Fruit fly (Drosophila melanogaster) whole organism, embryonic: Measurements from ENCODE around the gene Ent3.
A peak's percentile ranks its signal among the peaks of the same experiment; 100 is the strongest.

Source experiments
- BEAF-32 ChIP-seq: fragments of 200-800 bp; sonication (Bioruptor generic); optimal IDR thresholded peaks from 3 replicates; lab custom pipeline; 2017; ENCODE audit warnings: missing biosample characterization, missing genetic modification characterization, mild to moderate bottlenecking, moderate library complexity, missing genetic modification reagents
- CG10209 ChIP-seq: fragments of 200-800 bp; sonication (Bioruptor generic); optimal IDR thresholded peaks from 3 replicates; lab custom pipeline; 2017; ENCODE audit warnings: missing biosample characterization, mild to moderate bottlenecking, missing genetic modification characterization, missing genetic modification reagents
- CG10267 ChIP-seq: fragments of 200-800 bp; sonication (Bioruptor generic); optimal IDR thresholded peaks from 2 replicates; lab custom pipeline; 2018; ENCODE audit warnings: missing biosample characterization, mild to moderate bottlenecking, missing genetic modification characterization, moderate library complexity
- CG11085 ChIP-seq: fragments of 200-800 bp; sonication (Bioruptor generic); IDR thresholded peaks from 2 replicates; pipeline ENCODE4 v1.3.6; 2022; ENCODE audit warnings: missing biosample characterization, missing genetic modification characterization
- CG11695 ChIP-seq: fragments of 200-800 bp; sonication (Bioruptor generic); IDR thresholded peaks from 3 replicates; pipeline ENCODE4 v1.3.6; 2022; ENCODE audit warnings: missing biosample characterization, missing genetic modification characterization
- CG12155 ChIP-seq: fragments of 200-800 bp; sonication (Bioruptor generic); optimal IDR thresholded peaks from 3 replicates; lab custom pipeline; 2016; ENCODE audit warnings: missing biosample characterization, missing genetic modification characterization
- CG12219 ChIP-seq: fragments of 200-800 bp; sonication (Bioruptor generic); optimal IDR thresholded peaks from 3 replicates; lab custom pipeline; 2018; ENCODE audit warnings: missing biosample characterization, mild to moderate bottlenecking, missing genetic modification characterization
- CG12769 ChIP-seq: fragments of 200-800 bp; sonication (Bioruptor generic); optimal IDR thresholded peaks from 2 replicates; lab custom pipeline; 2019; ENCODE audit warnings: missing biosample characterization, mild to moderate bottlenecking, missing genetic modification characterization, moderate library complexity
- CG14050 ChIP-seq: fragments of 200-800 bp; sonication (Bioruptor generic); IDR thresholded peaks from 3 replicates; pipeline ENCODE4 v1.3.6; 2022; ENCODE audit warnings: missing biosample characterization, missing genetic modification characterization
- CG14965 ChIP-seq: fragments of 200-800 bp; sonication (Bioruptor generic); optimal IDR thresholded peaks from 2 replicates; lab custom pipeline; 2016; ENCODE audit warnings: missing biosample characterization, missing genetic modification characterization, borderline replicate concordance
- CG15479 ChIP-seq: fragments of 200-800 bp; sonication (Bioruptor generic); optimal IDR thresholded peaks from 3 replicates; lab custom pipeline; 2019; ENCODE audit warnings: missing biosample characterization, mild to moderate bottlenecking, missing genetic modification characterization, moderate library complexity
- CG1603 ChIP-seq: fragments of 200-800 bp; sonication (Bioruptor generic); optimal IDR thresholded peaks from 2 replicates; lab custom pipeline; 2019; ENCODE audit warnings: missing biosample characterization, mild to moderate bottlenecking, missing genetic modification characterization, moderate library complexity
- CG1647 ChIP-seq: fragments of 200-800 bp; sonication (Bioruptor generic); optimal IDR thresholded peaks from 3 replicates; lab custom pipeline; 2016; ENCODE audit warnings: missing biosample characterization, missing genetic modification characterization
- CG34422 ChIP-seq: fragments of 200-800 bp; sonication (Bioruptor generic); IDR thresholded peaks from 3 replicates; pipeline ENCODE4 v1.3.6; 2022; ENCODE audit warnings: missing biosample characterization, missing genetic modification characterization
- CG3995 ChIP-seq: fragments of 200-800 bp; sonication (Bioruptor generic); optimal IDR thresholded peaks from 3 replicates; lab custom pipeline; 2016; ENCODE audit warnings: missing biosample characterization, missing genetic modification characterization
- CG42726 ChIP-seq: fragments of 200-800 bp; sonication (Bioruptor generic); IDR thresholded peaks from 2 replicates; pipeline ENCODE4 v1.3.6; 2022; ENCODE audit warnings: missing biosample characterization, missing genetic modification characterization; ENCODE audit not compliant: partially characterized antibody
- CG6813 ChIP-seq: fragments of 200-800 bp; sonication (Bioruptor generic); optimal IDR thresholded peaks from 2 replicates; lab custom pipeline; 2017; ENCODE audit warnings: missing biosample characterization, missing genetic modification characterization, mild to moderate bottlenecking, moderate library complexity, missing genetic modification reagents
- CG7271 ChIP-seq: fragments of 200-800 bp; sonication (Bioruptor generic); optimal IDR thresholded peaks from 2 replicates; lab custom pipeline; 2018; ENCODE audit warnings: missing biosample characterization, mild to moderate bottlenecking, missing genetic modification characterization, moderate library complexity
- Camta ChIP-seq: fragments of 200-800 bp; sonication (Bioruptor generic); optimal IDR thresholded peaks from 2 replicates; lab custom pipeline; 2016; ENCODE audit warnings: missing biosample characterization, missing genetic modification characterization
- Chrac-16 ChIP-seq: fragments of 200-800 bp; sonication (Bioruptor generic); optimal IDR thresholded peaks from 3 replicates; lab custom pipeline; 2016; ENCODE audit warnings: missing biosample characterization, missing genetic modification characterization
- Fer1 ChIP-seq: fragments of 200-800 bp; sonication (Bioruptor generic); optimal IDR thresholded peaks from 2 replicates; lab custom pipeline; 2017; ENCODE audit warnings: missing biosample characterization, mild to moderate bottlenecking, missing genetic modification characterization
- HmgD ChIP-seq: fragments of 200-800 bp; sonication (Bioruptor generic); optimal IDR thresholded peaks from 3 replicates; lab custom pipeline; 2016; ENCODE audit warnings: missing biosample characterization, missing genetic modification characterization
- Jarid2 ChIP-seq: fragments of 200-800 bp; sonication (Bioruptor generic); optimal IDR thresholded peaks from 3 replicates; lab custom pipeline; 2017; ENCODE audit warnings: mild to moderate bottlenecking, missing biosample characterization, missing genetic modification reagents, missing genetic modification characterization
- MESR4 ChIP-seq: fragments of 200-800 bp; sonication (Bioruptor generic); optimal IDR thresholded peaks from 2 replicates; lab custom pipeline; 2018; ENCODE audit warnings: missing biosample characterization, mild to moderate bottlenecking, missing genetic modification characterization, moderate library complexity
- NC2β ChIP-seq: fragments of 200-800 bp; sonication (Bioruptor generic); optimal IDR thresholded peaks from 2 replicates; lab custom pipeline; 2016; ENCODE audit warnings: missing biosample characterization, missing genetic modification characterization
- Oli ChIP-seq: fragments of 200-800 bp; sonication (Bioruptor generic); optimal IDR thresholded peaks from 2 replicates; lab custom pipeline; 2018; ENCODE audit warnings: missing biosample characterization, mild to moderate bottlenecking, missing genetic modification characterization, moderate library complexity
- Ssrp ChIP-seq: fragments of 200-800 bp; sonication (Bioruptor generic); optimal IDR thresholded peaks from 2 replicates; lab custom pipeline; 2018; ENCODE audit warnings: missing biosample characterization, mild to moderate bottlenecking, missing genetic modification characterization, moderate library complexity
- TFAM ChIP-seq: fragments of 200-800 bp; sonication (Bioruptor generic); optimal IDR thresholded peaks from 2 replicates; lab custom pipeline; 2017; ENCODE audit warnings: missing biosample characterization, missing genetic modification characterization, inconsistent platforms
- bbx ChIP-seq: fragments of 200-800 bp; sonication (Bioruptor generic); IDR thresholded peaks from 2 replicates; pipeline ENCODE4 v1.3.6; 2022; ENCODE audit warnings: missing biosample characterization, missing genetic modification characterization; ENCODE audit not compliant: partially characterized antibody
- bigmax ChIP-seq: fragments of 200-800 bp; sonication (Bioruptor generic); optimal IDR thresholded peaks from 2 replicates; lab custom pipeline; 2018; ENCODE audit warnings: missing biosample characterization, mild to moderate bottlenecking, missing genetic modification characterization
- br ChIP-seq: fragments of >200 bp; optimal IDR thresholded peaks from 2 replicates; lab custom pipeline; 2017
- cwo ChIP-seq: fragments of 200-800 bp; sonication (Bioruptor generic); optimal IDR thresholded peaks from 3 replicates; lab custom pipeline; 2017; ENCODE audit warnings: missing biosample characterization, missing genetic modification characterization, mild to moderate bottlenecking, moderate library complexity, missing genetic modification reagents
- disco-r ChIP-seq: fragments of 200-800 bp; sonication (Bioruptor generic); optimal IDR thresholded peaks from 2 replicates; lab custom pipeline; 2016; ENCODE audit warnings: missing biosample characterization, missing genetic modification characterization
- gfzf ChIP-seq: fragments of 200-800 bp; sonication (Bioruptor generic); optimal IDR thresholded peaks from 2 replicates; lab custom pipeline; 2016; ENCODE audit warnings: missing biosample characterization, mild to moderate bottlenecking, missing genetic modification characterization, moderate library complexity
- hbn ChIP-seq: fragments of 200-800 bp; sonication (Bioruptor generic); IDR thresholded peaks from 2 replicates; pipeline ENCODE4 v1.3.6; 2022; ENCODE audit warnings: missing biosample characterization, missing genetic modification characterization; ENCODE audit not compliant: partially characterized antibody
- hth ChIP-seq: fragments of >200 bp; optimal IDR thresholded peaks from 2 replicates; lab custom pipeline; 2017; ENCODE audit warnings: inconsistent platforms
- knrl ChIP-seq: fragments of 200-800 bp; sonication (Bioruptor generic); IDR thresholded peaks from 3 replicates; pipeline ENCODE4 v1.3.6; 2022; ENCODE audit warnings: missing biosample characterization, missing genetic modification characterization; ENCODE audit not compliant: partially characterized antibody
- mam ChIP-seq: fragments of 200-800 bp; sonication (Bioruptor generic); optimal IDR thresholded peaks from 3 replicates; lab custom pipeline; 2016; ENCODE audit warnings: missing biosample characterization, missing genetic modification characterization
- mirr ChIP-seq: fragments of 200-800 bp; sonication (Bioruptor generic); optimal IDR thresholded peaks from 3 replicates; lab custom pipeline; 2018; ENCODE audit warnings: missing biosample characterization, mild to moderate bottlenecking, missing genetic modification characterization
- pan ChIP-seq, 4 experiments: fragments of >200 bp in 3 of 4; fragments of 200-800 bp in 1 of 4; sonication (Bioruptor generic) in 1 of 4; optimal IDR thresholded peaks in 3 of 4; IDR thresholded peaks in 1 of 4; 2 replicates each; pipeline versions ENCODE4 v1.3.6 to Lab custom; 2017 to 2022; ENCODE audit warnings: missing biosample characterization in 2 of 4, missing genetic modification characterization in 2 of 4, mixed read lengths in 1 of 4
- pb ChIP-seq: fragments of 200-800 bp; sonication (Bioruptor generic); optimal IDR thresholded peaks from 3 replicates; lab custom pipeline; 2016; ENCODE audit warnings: missing biosample characterization, missing genetic modification characterization
- shn ChIP-seq: fragments of 200-800 bp; sonication (Bioruptor generic); optimal IDR thresholded peaks from 3 replicates; lab custom pipeline; 2016; ENCODE audit warnings: missing biosample characterization, missing genetic modification characterization
- sr ChIP-seq: fragments of 200-800 bp; sonication (Bioruptor generic); IDR thresholded peaks from 3 replicates; pipeline ENCODE4 v1.3.6; 2022; ENCODE audit warnings: missing biosample characterization, missing genetic modification characterization
- stwl ChIP-seq: fragments of 200-800 bp; sonication (Bioruptor generic); optimal IDR thresholded peaks from 3 replicates; lab custom pipeline; 2018; ENCODE audit warnings: missing biosample characterization, mild to moderate bottlenecking, missing genetic modification characterization, moderate library complexity
- tgo ChIP-seq: fragments of 200-800 bp; sonication (Bioruptor generic); IDR thresholded peaks from 3 replicates; pipeline ENCODE4 v1.3.6; 2022; ENCODE audit warnings: missing biosample characterization, missing genetic modification characterization
- tna ChIP-seq: fragments of 200-800 bp; sonication (Bioruptor generic); IDR thresholded peaks from 2 replicates; pipeline ENCODE4 v1.3.6; 2022; ENCODE audit warnings: missing biosample characterization, missing genetic modification characterization; ENCODE audit not compliant: partially characterized antibody
- zen2 ChIP-seq: fragments of 200-800 bp; sonication (Bioruptor generic); IDR thresholded peaks from 3 replicates; pipeline ENCODE4 v1.3.6; 2022; ENCODE audit warnings: missing biosample characterization, missing genetic modification characterization; ENCODE audit not compliant: partially characterized antibody

Ent3 gene

DNA sequence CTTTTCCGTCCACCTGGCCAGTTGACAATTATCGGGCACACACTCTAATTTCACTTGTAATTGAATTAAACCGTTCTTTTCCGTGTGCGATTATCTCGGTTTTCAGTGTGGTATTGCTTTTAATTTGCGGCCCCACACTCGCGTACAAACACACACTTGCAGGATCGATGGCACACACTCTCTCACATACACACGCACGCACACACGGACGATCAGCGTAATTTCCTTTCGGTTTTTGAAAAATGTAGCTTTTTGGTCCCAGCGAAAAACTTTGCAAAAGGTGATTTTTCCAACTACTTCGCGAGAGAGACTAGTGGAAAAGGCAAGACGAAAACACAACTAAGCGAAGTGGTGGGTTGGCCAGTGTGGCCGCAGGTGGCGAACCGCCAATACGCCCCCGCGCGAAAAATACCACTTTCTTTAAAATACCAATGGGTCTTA is 48.7 kb upstream of the Ent3 start, which contains the start of gene Atg1 (continued):
- TF ChIP-seq stwl (tag; lab: Kevin White, UChicago) (peak; percentile 1), CG1603 (tag; lab: Kevin White, UChicago) (peak; percentile 23), pb (GFP tag; lab: Kevin White, UChicago) (peak; percentile 9), Chrac-16 (GFP tag; lab: Kevin White, UChicago) (no peak), tgo (GFP tag; lab: Robert Waterston, UW) (no peak), gfzf (GFP tag; lab: Kevin White, UChicago) (peak; percentile 74), sr (GFP tag; lab: Robert Waterston, UW) (peak; percentile 88), CG12769 (tag; lab: Kevin White, UChicago) (peak; percentile 25), mirr (GFP tag; lab: Kevin White, UChicago) (peak; percentile 7), disco-r (no peak), Fer1 (peak; percentile 38), Camta (no peak), CG12155 (no peak), CG1647 (GFP tag; lab: Kevin White, UChicago) (no peak), CG11695 (0 out of 3 replicates have a peak, but pooled peaks have one; percentile 33)

- TF ChIP-seq BEAF-32 (GFP tag; lab: Kevin White, UChicago): peak; percentile 57
- 0 out of 3 replicates have a peak, but pooled peaks have one; percentile 13 for TF ChIP-seq knrl
- 0 out of 2 replicates have a peak, but pooled peaks have one; percentile 20 for TF ChIP-seq tna (GFP tag; lab: Robert Waterston, UW)
- no peak for TF ChIP-seq CG12219
- TF ChIP-seq CG15479 (GFP tag; lab: Kevin White, UChicago): no peak
- TF ChIP-seq gfzf (GFP tag; lab: Kevin White, UChicago): peak; percentile 72
- no peak for TF ChIP-seq zen2 (GFP tag; lab: Robert Waterston, UW)
- TF ChIP-seq CG14965: no peak
- TF ChIP-seq Oli (tag; lab: Kevin White, UChicago): no peak
- TF ChIP-seq Jarid2: no peak
- TF ChIP-seq TFAM (GFP tag; lab: Kevin White, UChicago): no peak
- no peak for TF ChIP-seq cwo (GFP tag; lab: Kevin White, UChicago)
- TF ChIP-seq bbx (GFP tag; lab: Robert Waterston, UW): 0 out of 2 replicates have a peak, but pooled peaks have one; percentile 5
- no peak for TF ChIP-seq CG10209
- TF ChIP-seq br (lab: Kevin White, UChicago): no peak
- TF ChIP-seq shn: no peak
- TF ChIP-seq CG10267 (tag; lab: Kevin White, UChicago): no peak
- no peak for TF ChIP-seq CG7271 (tag; lab: Kevin White, UChicago)
- no peak for TF ChIP-seq Ssrp (tag; lab: Kevin White, UChicago)
- 0 out of 3 replicates have a peak, but pooled peaks have one; percentile 64 for TF ChIP-seq CG34422 (GFP tag; lab: Robert Waterston, UW)
- no peak for TF ChIP-seq mam (GFP tag; lab: Kevin White, UChicago)
- TF ChIP-seq pan (optimal IDR thresholded peaks at IDR 0.05; lab: Kevin White, UChicago): no peak
- TF ChIP-seq pan (GFP tag; optimal IDR thresholded peaks at IDR 0.05 in 1 of 2, IDR thresholded peaks at IDR 0.05 in 1 of 2): no peak
- TF ChIP-seq hth (lab: Kevin White, UChicago): no peak
- TF ChIP-seq CG3995 (GFP tag; lab: Kevin White, UChicago): no peak
- TF ChIP-seq CG6813 (GFP tag; lab: Kevin White, UChicago): no peak
- peak; percentile 5 for TF ChIP-seq NC2β
- TF ChIP-seq bigmax (GFP tag; lab: Kevin White, UChicago): no peak
- TF ChIP-seq CG11085 (GFP tag; lab: Robert Waterston, UW): no peak
- TF ChIP-seq CG42726 (GFP tag; lab: Robert Waterston, UW): no peak
- no peak for TF ChIP-seq HmgD (GFP tag; lab: Kevin White, UChicago)
- no peak for TF ChIP-seq CG14050 (GFP tag; lab: Robert Waterston, UW)
- TF ChIP-seq hbn (GFP tag; lab: Robert Waterston, UW): 0 out of 2 replicates have a peak, but pooled peaks have one; percentile 16
- TF ChIP-seq MESR4: peak; percentile 75
These were observed 47.7 kb upstream of the Ent3 start, which contains the start of gene Sap130 for dm6 chr3L:12805660-12806289. Gene Sap130 (plus strand): TSS chr3L:12805902.
